Fruit fly (Drosophila melanogaster) whole organism, adult: ENCODE results near the gene Lasp.

Experiments
- CG11617 ChIP-seq: fragments of 200-800 bp; sonication (Bioruptor generic); optimal IDR thresholded peaks from 2 replicates; lab custom pipeline; 2017; ENCODE audit warnings: mild to moderate bottlenecking, missing biosample characterization, missing genetic modification reagents, missing genetic modification characterization
- Crg-1 ChIP-seq: fragments of 200-800 bp; sonication (Bioruptor generic); optimal IDR thresholded peaks from 2 replicates; lab custom pipeline; 2016; ENCODE audit warnings: missing biosample characterization, missing genetic modification characterization
- bab1 ChIP-seq: fragments of 200-800 bp; sonication (Bioruptor generic); optimal IDR thresholded peaks from 3 replicates; lab custom pipeline; 2019; ENCODE audit warnings: missing biosample characterization, mild to moderate bottlenecking, missing genetic modification characterization, moderate library complexity
- cnc ChIP-seq, 2 experiments: fragments of >200 bp; optimal IDR thresholded peaks; 2 replicates each; lab custom pipeline; 2017

DNA sequence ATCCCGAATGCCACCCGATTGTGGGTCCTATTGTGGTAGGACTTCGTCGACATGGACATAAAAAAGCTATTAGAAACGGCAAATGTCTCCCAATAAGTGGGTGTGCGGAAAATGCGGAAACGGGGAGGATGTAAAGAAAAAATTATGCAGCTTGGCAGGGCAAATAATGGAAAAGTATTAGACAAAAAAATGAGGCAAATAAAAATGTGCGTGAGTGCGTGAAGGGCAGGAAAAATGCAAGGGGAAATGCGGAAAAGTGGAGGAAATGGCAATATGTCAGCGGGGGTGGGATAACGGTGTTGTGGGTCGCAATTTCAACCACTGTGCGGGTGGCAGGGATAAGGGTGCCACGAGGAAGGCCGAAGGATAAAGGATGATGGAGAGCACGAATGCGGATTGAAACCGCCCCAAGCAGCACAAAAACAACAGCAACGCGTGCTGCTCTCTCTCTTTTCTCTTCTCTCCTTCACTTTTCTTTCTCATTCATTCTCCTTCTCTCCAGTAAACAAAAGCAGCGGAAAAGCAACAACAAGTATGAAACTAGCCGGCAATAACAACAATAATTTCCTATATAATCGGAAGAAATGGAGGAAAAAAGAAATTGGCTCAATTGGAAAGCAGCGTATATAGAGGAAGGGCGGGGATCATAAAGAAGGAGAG, 66.0 kb downstream of the Lasp start:
- no peak for TF ChIP-seq bab1
- TF ChIP-seq cnc (optimal IDR thresholded peaks at IDR 0.05; lab: Kevin White, UChicago): no peak
- no peak for TF ChIP-seq Crg-1
- TF ChIP-seq CG11617 (GFP tag; lab: Kevin White, UChicago): no peak
